Fruit fly (Drosophila melanogaster): ENCODE measurements around the gene CG3213.

- TF ChIP-seq lbe (GFP tag; optimal IDR thresholded peaks at IDR 0.05) (no peak), so (GFP tag; IDR thresholded peaks at IDR 0.05) (no peak), hb (GFP tag; IDR thresholded peaks at IDR 0.05; ENCODE audit: partially characterized antibody) (no peak), chm (GFP tag; IDR thresholded peaks at IDR 0.05) (0 out of 2 replicates have a peak, but pooled peaks have one; percentile 49), Aef1 (GFP tag; IDR thresholded peaks at IDR 0.05) (no peak), exex (tag; optimal IDR thresholded peaks at IDR 0.05) (no peak), CG4282 (GFP tag; optimal IDR thresholded peaks at IDR 0.05) (no peak), lmd (GFP tag; IDR thresholded peaks at IDR 0.05) (peak; percentile 47), shn (GFP tag; optimal IDR thresholded peaks at IDR 0.05) (peak; percentile 44), h (optimal IDR thresholded peaks at IDR 0.05) (no peak), CG6813 (GFP tag; optimal IDR thresholded peaks at IDR 0.05) (peak; percentile 50), Dip3 (GFP tag; optimal IDR thresholded peaks at IDR 0.05) (no peak), CG11723 (GFP tag; optimal IDR thresholded peaks at IDR 0.05) (no peak)
Observed at dm6 chr2L:3532973-3533525, 13.6 kb upstream of the CG3213 start.

Data from whole organism, embryonic.